Worm (Caenorhabditis elegans): ENCODE measurements around the gene F23H11.4.

Gene F23H11.4

DNA sequence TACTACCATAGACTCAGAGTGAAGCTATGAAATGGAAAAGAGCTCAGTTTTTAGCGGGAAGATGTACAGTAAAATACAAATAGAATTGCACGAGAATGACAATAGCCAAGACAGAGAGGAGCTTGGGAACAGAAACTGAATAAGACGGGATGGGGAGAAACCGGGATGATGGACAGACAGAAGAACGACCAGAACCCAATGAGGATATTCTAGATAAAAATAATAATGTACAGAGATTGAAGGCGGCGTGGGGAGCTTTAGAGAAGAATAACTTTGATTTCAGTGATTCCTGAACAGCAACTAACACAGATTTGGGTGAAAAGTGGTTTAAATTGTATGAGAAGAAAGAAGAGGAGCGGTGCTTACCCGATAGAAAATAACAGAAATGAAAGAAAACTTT, 25.9 kb downstream of the F23H11.4 start (continued):
- no peak for TF ChIP-seq ceh-91 (GFP tag; IDR thresholded peaks at IDR 0.05)
- no peak; the same call in 1 of the 2 replicates for TF ChIP-seq rcor-1 (GFP tag; IDR thresholded peaks at IDR 0.05)
- TF ChIP-seq nfya-1 (tag; optimal IDR thresholded peaks at IDR 0.05; ENCODE audit: borderline replicate concordance, insufficient read depth) = no peak
- TF ChIP-seq F49E8.2 (tag; optimal IDR thresholded peaks at IDR 0.05; ENCODE audit: insufficient read depth) = peak; percentile 86
- no peak for TF ChIP-seq ceh-79 (tag; optimal IDR thresholded peaks at IDR 0.05)
- peak; percentile 10 for TF ChIP-seq snpc-1.1 (tag; optimal IDR thresholded peaks at IDR 0.05; ENCODE audit: insufficient read depth)
- TF ChIP-seq D2030.7 (GFP tag; IDR thresholded peaks at IDR 0.05) = no peak
- TF ChIP-seq ztf-26 (tag; optimal IDR thresholded peaks at IDR 0.05) = no peak
- no peak for TF ChIP-seq efl-1 (GFP tag; optimal IDR thresholded peaks at IDR 0.05)
- peak; percentile 52 for TF ChIP-seq ekl-4 (GFP tag; IDR thresholded peaks at IDR 0.05)
- no peak for TF ChIP-seq K12H6.12 (tag; optimal IDR thresholded peaks at IDR 0.05)
- TF ChIP-seq let-526 (GFP tag; IDR thresholded peaks at IDR 0.05) = no peak
- peak; percentile 70 for TF ChIP-seq B0336.3 (GFP tag; IDR thresholded peaks at IDR 0.05)
- TF ChIP-seq dox-1 (GFP tag; IDR thresholded peaks at IDR 0.05) = peak; percentile 19; the same call in 1 of the 2 replicates
- TF ChIP-seq attf-6 (GFP tag; IDR thresholded peaks at IDR 0.05) = 0 out of 2 replicates have a peak, but pooled peaks have one; percentile 9
- no peak for TF ChIP-seq cebp-1 (GFP tag; IDR thresholded peaks at IDR 0.05)
- peak; percentile 19 for TF ChIP-seq cebp-1 (tag; optimal IDR thresholded peaks at IDR 0.05)
- TF ChIP-seq F23B12.7 (tag; optimal IDR thresholded peaks at IDR 0.05; ENCODE audit: insufficient read depth) = no peak
- no peak for TF ChIP-seq dpff-1 (tag; optimal IDR thresholded peaks at IDR 0.05)
- peak; percentile 54 for TF ChIP-seq lin-26 (GFP tag; IDR thresholded peaks at IDR 0.05)
- TF ChIP-seq snpc-1.3 (tag; optimal IDR thresholded peaks at IDR 0.05; ENCODE audit: insufficient read depth) = no peak
- no peak; the same call in 1 of the 2 replicates for TF ChIP-seq Y56A3A.18 (GFP tag; IDR thresholded peaks at IDR 0.05)
- TF ChIP-seq zfh-2 (GFP tag; conservative IDR thresholded peaks at IDR 0.05) = no peak
- TF ChIP-seq ztf-25 (GFP tag; IDR thresholded peaks at IDR 0.05) = no peak
- no peak for TF ChIP-seq aptf-3 (GFP tag; IDR thresholded peaks at IDR 0.05)
- TF ChIP-seq nhr-120 (GFP tag; IDR thresholded peaks at IDR 0.05) = no peak
- TF ChIP-seq C06A6.2 (GFP tag; conservative IDR thresholded peaks at IDR 0.05) = no peak
- TF ChIP-seq hsf-1 (GFP tag; IDR thresholded peaks at IDR 0.05) = no peak
- TF ChIP-seq madf-6 (GFP tag; IDR thresholded peaks at IDR 0.05) = no peak
- TF ChIP-seq ceh-58 (GFP tag; IDR thresholded peaks at IDR 0.05) = 0 out of 2 replicates have a peak, but pooled peaks have one; percentile 15
- no peak for TF ChIP-seq Y67H2A.10 (GFP tag; conservative IDR thresholded peaks at IDR 0.05)
- no peak for TF ChIP-seq hmg-20 (GFP tag; IDR thresholded peaks at IDR 0.05)
- TF ChIP-seq Y95B8A.8 (GFP tag; IDR thresholded peaks at IDR 0.05) = peak; percentile 69; the same call in 1 of the 2 replicates
- no peak for TF ChIP-seq B0035.1 (tag; optimal IDR thresholded peaks at IDR 0.05)
- no peak for TF ChIP-seq egl-18 (GFP tag; IDR thresholded peaks at IDR 0.05)
- TF ChIP-seq mcd-1 (GFP tag; IDR thresholded peaks at IDR 0.05) = no peak
- TF ChIP-seq hmg-1.2 (GFP tag; IDR thresholded peaks at IDR 0.05) = no peak
- no peak for TF ChIP-seq him-1 (tag; optimal IDR thresholded peaks at IDR 0.05)
- peak; percentile 78 for TF ChIP-seq athp-1 (tag; optimal IDR thresholded peaks at IDR 0.05)
- no peak for TF ChIP-seq ets-4 (GFP tag; optimal IDR thresholded peaks at IDR 0.05)
- TF ChIP-seq F57C9.4 (tag; optimal IDR thresholded peaks at IDR 0.05) = no peak
- no peak for TF ChIP-seq bed-2 (GFP tag; IDR thresholded peaks at IDR 0.05)
- TF ChIP-seq Y53F4B.3 (GFP tag; IDR thresholded peaks at IDR 0.05) = 0 out of 2 replicates have a peak, but pooled peaks have one; percentile 14
- TF ChIP-seq ccch-3 (GFP tag; optimal IDR thresholded peaks at IDR 0.05) = no peak
- TF ChIP-seq F57A8.1 (GFP tag; optimal IDR thresholded peaks at IDR 0.05) = no peak
- no peak for TF ChIP-seq atf-7 (tag; optimal IDR thresholded peaks at IDR 0.05)
- TF ChIP-seq ceh-27 (GFP tag; optimal IDR thresholded peaks at IDR 0.05) = no peak
- no peak for TF ChIP-seq nhr-80 (tag; optimal IDR thresholded peaks at IDR 0.05)
- no peak for TF ChIP-seq nhr-90 (tag; optimal IDR thresholded peaks at IDR 0.05)
